Fruit fly (Drosophila melanogaster): ENCODE data around the gene hoe1.

hoe1 gene

dm6 chr2L:4915715-4916153 lies 16.4 kb downstream of the hoe1 start (continued):
- TF ChIP-seq pan (optimal IDR thresholded peaks at IDR 0.05) (no peak), pan (GFP tag; optimal IDR thresholded peaks at IDR 0.05 in 1 of 2, IDR thresholded peaks at IDR 0.05 in 1 of 2) (no peak), CG15269 (tag; optimal IDR thresholded peaks at IDR 0.05) (peak; percentile 7), ro (GFP tag; IDR thresholded peaks at IDR 0.05) (no peak), CG43689 (GFP tag; IDR thresholded peaks at IDR 0.05) (no peak), hth (optimal IDR thresholded peaks at IDR 0.05) (no peak), B-H1 (GFP tag; IDR thresholded peaks at IDR 0.05) (no peak), CG1792 (GFP tag; optimal IDR thresholded peaks at IDR 0.05) (no peak), Atf6 (GFP tag; IDR thresholded peaks at IDR 0.05) (no peak), CG12155 (GFP tag; optimal IDR thresholded peaks at IDR 0.05) (no peak), lov (optimal IDR thresholded peaks at IDR 0.05) (no peak), lov (GFP tag; IDR thresholded peaks at IDR 0.05) (no peak), lbe (GFP tag; optimal IDR thresholded peaks at IDR 0.05) (no peak), CG8089 (GFP tag; optimal IDR thresholded peaks at IDR 0.05) (no peak), Fer3 (tag; optimal IDR thresholded peaks at IDR 0.05) (no peak), D19A (tag; optimal IDR thresholded peaks at IDR 0.05) (peak; percentile 36), BtbVII (GFP tag; optimal IDR thresholded peaks at IDR 0.05) (peak; percentile 30), vvl (GFP tag; IDR thresholded peaks at IDR 0.05) (0 out of 2 replicates have a peak, but pooled peaks have one; percentile 22), CG1603 (tag; optimal IDR thresholded peaks at IDR 0.05) (no peak), CG11247 (GFP tag; IDR thresholded peaks at IDR 0.05) (no peak), CG9876 (GFP tag; optimal IDR thresholded peaks at IDR 0.05) (no peak), CG10543 (GFP tag; optimal IDR thresholded peaks at IDR 0.05) (no peak), CG13775 (GFP tag; optimal IDR thresholded peaks at IDR 0.05) (no peak), hbn (GFP tag; IDR thresholded peaks at IDR 0.05; ENCODE audit: partially characterized antibody) (no peak), MESR4 (GFP tag; optimal IDR thresholded peaks at IDR 0.05) (no peak), Dbx (GFP tag; IDR thresholded peaks at IDR 0.05) (no peak), br (optimal IDR thresholded peaks at IDR 0.05) (no peak), al (GFP tag; IDR thresholded peaks at IDR 0.05) (no peak), mam (GFP tag; optimal IDR thresholded peaks at IDR 0.05) (no peak), sens (GFP tag) (peak; percentile 87), chif (GFP tag; optimal IDR thresholded peaks at IDR 0.05) (no peak), tap (tag; optimal IDR thresholded peaks at IDR 0.05) (no peak), CG9215 (GFP tag; IDR thresholded peaks at IDR 0.05) (no peak), tna (GFP tag; IDR thresholded peaks at IDR 0.05; ENCODE audit: partially characterized antibody) (no peak), scrt (GFP tag; optimal IDR thresholded peaks at IDR 0.05) (no peak), unc-4 (GFP tag; IDR thresholded peaks at IDR 0.05; ENCODE audit: partially characterized antibody) (no peak), CG3065 (GFP tag; optimal IDR thresholded peaks at IDR 0.05) (no peak), Taf1 (GFP tag; IDR thresholded peaks at IDR 0.05) (no peak), ken (GFP tag; IDR thresholded peaks at IDR 0.05) (no peak), emc (GFP tag; optimal IDR thresholded peaks at IDR 0.05) (no peak), CG17359 (tag; optimal IDR thresholded peaks at IDR 0.05) (no peak), repo (GFP tag; optimal IDR thresholded peaks at IDR 0.05) (no peak), tin (GFP tag; optimal IDR thresholded peaks at IDR 0.05) (peak; percentile 8), E2f1 (GFP tag; IDR thresholded peaks at IDR 0.05) (no peak; the same call in 1 of the 2 replicates), cas (GFP tag; IDR thresholded peaks at IDR 0.05) (no peak), CG17829 (tag; optimal IDR thresholded peaks at IDR 0.05) (peak; percentile 30), gfzf (GFP tag; optimal IDR thresholded peaks at IDR 0.05) (no peak), Bdp1 (GFP tag; optimal IDR thresholded peaks at IDR 0.05) (no peak), nau (GFP tag; optimal IDR thresholded peaks at IDR 0.05) (no peak), zf30C (GFP tag; optimal IDR thresholded peaks at IDR 0.05) (no peak), Nf-YA (GFP tag; IDR thresholded peaks at IDR 0.05) (0 out of 2 replicates have a peak, but pooled peaks have one; percentile 43), sqz (GFP tag; optimal IDR thresholded peaks at IDR 0.05) (no peak), dm (GFP tag; optimal IDR thresholded peaks at IDR 0.05) (no peak), CG33213 (GFP tag; optimal IDR thresholded peaks at IDR 0.05) (peak; percentile 8)

Data from whole organism, embryonic.